Fruit fly (Drosophila melanogaster): Measurements from ENCODE around the gene CG3071.
A peak's percentile ranks its signal among the peaks of the same experiment; 100 is the strongest.

Gene CG3071

DNA sequence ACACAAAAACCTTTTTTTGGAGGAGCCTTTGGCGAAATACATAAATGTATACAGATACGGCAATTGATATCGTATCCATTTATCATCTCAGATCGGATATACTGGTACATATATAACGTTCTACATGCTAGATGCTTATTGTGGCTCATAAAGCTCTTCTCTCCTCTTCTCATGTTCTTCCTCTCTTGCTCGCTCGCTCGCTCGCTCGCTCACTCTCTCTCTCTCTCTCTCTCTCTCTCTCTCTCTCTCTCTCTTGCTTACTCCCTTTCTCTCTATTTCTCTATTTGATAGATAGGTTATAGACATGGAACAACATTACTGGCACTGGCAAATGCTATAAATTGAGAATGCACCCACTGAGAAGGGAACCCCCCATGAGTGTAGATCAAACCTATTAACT is 7.6 kb upstream of the CG3071 start:
- TF ChIP-seq CTCF (optimal IDR thresholded peaks at IDR 0.05): no peak
- no peak for TF ChIP-seq CG8478 (optimal IDR thresholded peaks at IDR 0.05)

DNA sequence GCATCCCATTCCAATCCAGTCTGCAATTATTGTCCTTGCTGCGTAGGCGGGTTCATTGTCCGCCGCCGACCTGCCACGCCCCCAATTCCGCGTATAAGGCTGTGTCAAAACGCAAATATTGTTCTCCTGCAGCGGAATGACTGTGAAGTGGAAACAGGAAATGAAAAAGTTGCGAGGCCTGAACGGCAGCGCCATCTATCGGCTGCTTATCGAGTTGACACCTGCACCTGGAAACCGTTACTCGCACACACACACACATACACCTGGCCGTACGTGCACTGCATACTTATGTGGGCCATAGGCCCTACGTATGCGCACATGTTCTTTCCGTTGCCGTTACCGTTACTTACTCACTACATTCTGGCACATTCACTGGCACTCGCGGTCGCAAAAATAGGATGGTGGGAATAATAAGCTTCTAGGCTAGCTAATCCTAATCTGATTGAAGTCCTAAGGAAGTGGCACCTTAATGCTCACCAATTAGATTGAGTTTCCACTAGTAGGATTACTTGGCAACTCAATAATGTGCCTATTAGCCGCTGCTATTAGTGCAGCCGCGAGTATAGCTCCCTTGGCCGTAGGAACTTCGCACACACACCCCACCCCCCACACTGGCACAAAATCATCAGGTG is 3.9 kb upstream of the CG3071 start:
- TF ChIP-seq CG8478 (optimal IDR thresholded peaks at IDR 0.05) (no peak), CTCF (optimal IDR thresholded peaks at IDR 0.05) (peak; percentile 81 to 89)

DNA sequence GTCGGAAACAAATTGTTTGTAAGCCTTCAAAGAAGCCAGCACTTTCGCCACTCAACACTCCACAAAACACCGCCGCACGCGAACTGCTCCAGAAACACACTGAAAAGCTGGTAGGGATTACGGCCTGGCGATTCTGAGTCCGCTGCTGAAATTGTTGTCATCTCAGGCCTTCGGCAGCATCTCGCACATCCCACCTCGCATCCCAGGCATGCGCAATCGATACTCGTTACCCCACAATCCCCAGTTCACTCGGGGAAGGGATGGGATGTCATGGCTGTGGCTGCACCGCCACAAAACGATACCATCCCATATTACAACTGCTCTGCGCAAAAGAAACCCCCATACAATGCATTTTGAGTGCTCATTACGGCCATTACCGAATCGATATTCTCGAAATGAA is 2.9 kb upstream of the CG3071 start, which contains the start of gene CG3078:
Gene CG3078, minus strand, starts transcription at position 101 of the 400 bp plus-strand sequence.
- TF ChIP-seq CTCF (optimal IDR thresholded peaks at IDR 0.05) (no peak), CG8478 (optimal IDR thresholded peaks at IDR 0.05) (no peak)

DNA sequence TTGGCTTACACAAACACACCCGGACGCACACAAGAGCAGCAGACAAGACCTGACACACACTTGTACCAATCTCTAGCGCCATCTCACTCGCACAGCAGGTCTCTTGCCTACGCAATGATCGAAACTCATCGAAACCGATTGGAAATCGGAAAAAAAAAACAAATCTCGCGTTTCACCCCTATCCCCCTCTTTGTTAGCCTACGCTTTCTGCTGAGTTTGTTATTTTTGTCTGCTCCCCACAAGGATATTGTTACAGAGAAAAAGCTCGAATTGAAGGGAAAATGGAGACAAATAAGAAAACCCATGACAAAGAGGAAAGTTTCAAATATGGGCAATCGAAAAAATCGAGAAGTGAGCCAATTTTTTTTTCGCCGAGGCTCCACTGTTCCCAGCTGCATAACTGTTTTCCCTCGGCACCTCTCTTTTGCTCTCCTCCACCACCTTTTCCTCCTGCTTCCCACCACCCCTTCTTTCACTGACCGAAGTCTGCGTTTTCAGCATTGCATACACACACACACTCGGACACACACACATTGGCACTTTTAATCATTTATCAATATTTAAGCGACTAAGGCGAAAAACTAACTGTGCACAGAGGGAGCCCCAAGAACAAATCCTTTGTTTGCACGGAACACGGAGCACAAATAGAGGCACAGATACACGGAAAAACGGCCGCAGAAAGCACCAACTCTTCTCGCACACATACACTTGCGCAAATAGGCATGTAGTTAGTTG is 7.4 kb downstream of the CG3071 start:
- TF ChIP-seq CG8478 (optimal IDR thresholded peaks at IDR 0.05): no peak
- TF ChIP-seq CTCF (optimal IDR thresholded peaks at IDR 0.05): no peak

DNA sequence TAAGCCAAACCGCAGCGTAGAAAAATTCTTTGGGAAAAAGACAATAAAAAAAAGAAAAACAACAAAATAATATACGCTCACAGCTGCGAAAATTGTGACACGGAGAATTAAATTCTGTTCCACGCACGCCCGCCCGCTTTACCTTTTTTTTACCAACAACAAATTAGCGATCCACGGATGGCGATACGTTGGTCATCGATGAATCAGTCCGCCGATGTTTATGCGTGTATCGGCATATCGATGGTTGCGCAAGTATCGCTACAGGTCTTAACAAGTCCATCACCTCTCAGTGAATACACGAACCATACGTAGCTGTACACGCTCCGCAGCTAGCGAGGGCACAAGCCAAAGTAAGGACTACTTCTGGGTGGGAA is 7.9 kb downstream of the CG3071 start, which contains the start of gene CG2924:
Gene CG2924, minus strand, starts transcription at position 205 of the 374 bp plus-strand sequence.
- TF ChIP-seq CTCF (optimal IDR thresholded peaks at IDR 0.05) (peak; percentile 76 to 78), CG8478 (optimal IDR thresholded peaks at IDR 0.05) (no peak)

DNA sequence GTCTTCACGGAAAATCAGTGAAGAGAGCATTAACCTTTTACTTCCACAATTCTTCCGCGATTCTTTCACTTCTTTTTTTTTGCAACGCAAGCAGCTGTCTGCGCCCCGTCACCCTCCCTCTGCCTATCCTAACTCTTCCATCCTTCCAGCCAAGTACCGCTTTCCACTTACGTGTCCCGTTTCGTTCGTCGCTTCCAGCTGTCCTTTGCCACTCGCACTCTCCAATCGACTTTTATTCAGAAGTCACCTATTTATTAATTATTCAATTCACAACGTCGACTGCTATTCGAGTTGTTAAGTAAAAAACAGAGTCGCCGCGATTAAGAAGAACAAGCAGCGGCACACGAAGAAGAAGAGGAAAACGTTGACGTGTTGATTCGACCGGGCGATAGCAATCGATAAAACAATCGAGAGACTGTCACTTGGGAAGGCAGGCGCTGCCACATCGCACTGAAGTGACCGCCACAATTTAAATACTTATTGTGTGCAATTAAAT is 12.1 kb downstream of the CG3071 start, which contains the start of gene Grp170:
Gene Grp170, minus strand, starts transcription at position 365 of the 496 bp plus-strand sequence.
- TF ChIP-seq CTCF (optimal IDR thresholded peaks at IDR 0.05) (no peak), CG8478 (optimal IDR thresholded peaks at IDR 0.05) (no peak)

DNA sequence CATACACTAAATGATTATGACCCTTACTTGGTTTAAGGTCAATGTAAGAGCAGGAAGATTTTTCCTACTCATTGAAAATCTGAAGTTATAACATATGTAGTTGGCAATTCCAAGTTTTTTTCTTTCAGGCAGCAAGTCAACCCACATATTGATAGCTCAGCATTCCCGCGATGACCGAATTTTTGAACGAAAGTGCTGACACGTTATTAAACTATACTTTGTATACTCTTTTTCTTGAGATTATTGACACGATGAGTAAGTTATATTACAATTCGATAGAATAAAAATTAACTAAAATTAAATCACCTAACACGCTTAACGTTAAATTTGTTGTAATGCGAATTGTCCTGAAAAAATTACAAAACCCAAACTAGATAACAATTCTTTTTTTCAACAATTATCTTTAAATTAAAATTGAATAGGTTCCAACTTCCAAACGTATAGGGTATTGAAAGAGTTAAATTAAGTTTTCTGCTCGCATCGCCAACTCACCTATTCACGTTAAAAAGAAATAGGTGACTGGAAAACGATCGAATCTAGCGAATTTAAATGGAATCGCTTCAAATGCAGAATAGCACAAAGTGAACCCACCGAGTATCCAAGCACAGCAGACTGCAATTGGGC is 12.7 kb downstream of the CG3071 start, which contains the start of gene Vml:
Gene Vml, plus strand, starts transcription at position 574 of the 624 bp plus-strand sequence.
- TF ChIP-seq CTCF (optimal IDR thresholded peaks at IDR 0.05) (no peak), CG8478 (optimal IDR thresholded peaks at IDR 0.05) (no peak)

DNA sequence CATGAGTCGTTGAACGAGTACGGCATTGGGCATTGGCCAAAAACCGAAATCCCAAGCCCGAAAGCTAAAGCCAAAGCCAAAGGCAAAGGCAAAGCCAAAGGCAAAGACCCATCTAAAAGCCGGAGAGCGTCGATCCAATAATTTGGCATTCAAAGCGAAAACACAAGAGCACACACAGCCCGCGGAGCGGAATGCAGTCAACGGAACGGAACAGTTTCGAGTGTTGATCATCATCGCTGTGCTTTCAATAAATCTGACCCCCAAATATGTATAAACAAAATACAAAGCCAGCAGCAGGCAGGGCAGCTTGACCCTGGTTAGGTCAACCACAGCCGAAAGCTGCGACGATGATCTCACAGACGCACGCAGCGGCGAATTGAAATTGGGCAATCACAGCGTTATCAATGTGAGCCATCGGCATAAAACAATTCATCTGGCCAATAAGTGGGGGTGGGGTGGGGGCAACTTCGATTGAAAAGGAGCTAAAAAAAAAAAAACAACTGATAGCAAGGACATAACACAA is 16.2 kb downstream of the CG3071 start:
- TF ChIP-seq CG8478 (optimal IDR thresholded peaks at IDR 0.05): no peak
- TF ChIP-seq CTCF (optimal IDR thresholded peaks at IDR 0.05): no peak

DNA sequence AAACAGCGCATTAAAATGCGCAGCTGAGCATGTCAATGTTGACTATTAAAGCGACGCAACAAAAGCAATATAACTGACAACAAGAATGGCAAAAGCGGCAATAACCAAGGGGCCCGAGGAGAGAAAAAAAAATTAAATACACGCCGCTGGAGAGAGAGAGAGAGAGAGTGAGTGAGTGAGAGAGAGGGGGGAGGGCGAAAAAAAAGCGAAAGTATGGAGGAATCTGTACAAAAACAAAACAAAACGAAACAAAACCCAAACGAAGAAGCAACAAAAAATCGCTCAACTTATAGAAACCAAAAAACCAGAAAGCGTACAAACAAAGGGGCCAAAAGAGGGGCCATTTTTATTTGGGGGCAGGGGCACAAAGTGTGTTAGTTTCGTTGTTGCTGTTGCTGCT is 20.8 kb downstream of the CG3071 start:
- TF ChIP-seq CG8478 (optimal IDR thresholded peaks at IDR 0.05) (no peak), CTCF (optimal IDR thresholded peaks at IDR 0.05) (no peak)

DNA sequence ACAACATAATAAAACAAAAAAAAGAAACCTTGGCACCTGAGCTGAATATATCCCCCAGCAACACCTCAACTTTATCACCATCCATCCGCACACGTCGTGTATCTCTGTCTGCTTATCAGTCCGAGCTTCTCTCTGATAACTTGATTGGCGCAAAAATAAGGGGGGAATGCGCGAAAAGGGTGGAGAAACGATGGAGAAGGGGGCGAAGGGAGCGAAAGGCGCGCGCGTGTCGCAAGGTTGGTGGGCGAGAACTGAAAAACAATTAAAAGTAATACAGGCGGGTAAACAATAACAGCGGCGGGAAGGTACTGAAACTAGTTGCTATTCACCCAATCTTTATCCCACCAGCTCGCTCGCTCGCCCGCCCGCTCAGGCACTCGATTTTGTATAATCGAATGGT is 23.6 kb downstream of the CG3071 start:
- TF ChIP-seq CG8478 (optimal IDR thresholded peaks at IDR 0.05): no peak
- no peak for TF ChIP-seq CTCF (optimal IDR thresholded peaks at IDR 0.05)

DNA sequence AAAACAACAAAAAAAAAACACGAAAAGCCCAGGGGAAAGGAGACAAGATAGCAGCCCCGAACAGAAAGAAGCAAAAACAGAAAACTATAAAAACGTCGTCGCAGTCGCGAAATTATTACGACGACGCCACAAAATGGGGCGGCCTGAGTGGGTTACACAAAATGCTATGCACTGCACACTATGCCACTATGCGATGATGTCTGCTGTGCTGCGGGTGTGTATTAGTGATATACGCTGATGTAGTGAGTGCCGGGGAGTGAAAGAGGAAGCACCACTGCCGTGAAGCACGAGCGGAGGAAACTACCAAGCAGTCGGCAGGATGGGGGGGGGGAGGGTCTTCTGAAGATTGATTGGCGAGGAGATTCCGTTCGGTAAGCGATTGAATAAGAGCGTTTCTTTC is 24.3 kb downstream of the CG3071 start:
- TF ChIP-seq CTCF (optimal IDR thresholded peaks at IDR 0.05): no peak
- TF ChIP-seq CG8478 (optimal IDR thresholded peaks at IDR 0.05): no peak

DNA sequence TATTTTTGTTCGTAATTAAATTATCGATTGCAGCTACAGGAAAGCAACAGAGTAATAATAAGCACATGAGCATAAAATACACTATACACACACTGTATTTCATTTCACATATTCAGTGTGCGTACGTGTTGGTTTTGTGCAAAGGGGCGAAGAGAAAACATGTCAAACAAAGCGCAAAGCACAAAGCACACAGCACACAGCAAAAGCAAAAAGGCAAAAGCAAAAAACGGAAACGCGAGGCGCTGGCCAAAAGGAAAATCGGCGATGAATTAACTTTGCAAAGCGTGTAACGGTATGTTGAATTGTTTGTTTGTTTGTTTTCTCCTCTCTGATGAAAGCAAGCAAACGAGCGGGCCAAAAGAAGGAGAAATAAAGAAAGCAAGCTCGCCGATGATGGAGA is 25.7 kb downstream of the CG3071 start:
- TF ChIP-seq CTCF (optimal IDR thresholded peaks at IDR 0.05): no peak
- no peak for TF ChIP-seq CG8478 (optimal IDR thresholded peaks at IDR 0.05)

DNA sequence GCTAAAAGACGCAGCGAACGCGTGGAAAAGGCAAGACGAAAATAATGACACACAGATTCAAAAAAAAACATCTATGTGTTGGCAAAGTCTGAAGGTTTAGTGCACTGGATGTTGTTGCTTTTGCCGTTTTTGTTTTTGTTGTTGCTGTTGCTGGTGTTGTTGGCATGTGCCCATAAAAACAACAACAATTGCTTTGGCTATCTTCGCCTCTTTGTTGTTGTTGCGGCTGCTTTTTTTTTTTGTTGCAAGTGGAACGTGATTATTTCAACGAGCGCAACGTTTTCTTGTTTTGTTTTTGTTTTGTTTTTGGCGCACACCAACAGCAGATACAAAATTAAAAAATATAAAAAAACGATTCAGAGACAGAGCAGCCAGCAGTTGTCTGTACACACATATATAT is 26.5 kb downstream of the CG3071 start:
- TF ChIP-seq CTCF (optimal IDR thresholded peaks at IDR 0.05) (no peak), CG8478 (optimal IDR thresholded peaks at IDR 0.05) (no peak)

DNA sequence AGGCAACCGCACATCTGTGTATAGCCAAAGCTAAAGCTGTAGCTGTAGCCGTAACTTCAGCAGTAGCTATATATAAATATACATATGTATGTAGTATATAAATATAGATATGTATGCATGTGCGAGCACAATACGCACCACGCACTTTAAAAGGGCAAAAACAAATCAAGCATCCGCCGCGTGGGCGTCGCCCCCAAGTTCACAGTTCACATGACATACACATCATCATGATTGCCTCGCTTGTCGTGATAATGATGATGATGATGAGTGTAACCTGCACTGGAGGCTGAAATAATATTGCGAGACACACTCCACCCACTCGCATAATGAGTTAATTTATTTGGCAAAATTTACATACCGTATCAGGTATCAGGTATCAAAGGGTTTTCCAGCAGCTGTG is 28.4 kb downstream of the CG3071 start:
- TF ChIP-seq CG8478 (optimal IDR thresholded peaks at IDR 0.05): no peak
- TF ChIP-seq CTCF (optimal IDR thresholded peaks at IDR 0.05): no peak

DNA sequence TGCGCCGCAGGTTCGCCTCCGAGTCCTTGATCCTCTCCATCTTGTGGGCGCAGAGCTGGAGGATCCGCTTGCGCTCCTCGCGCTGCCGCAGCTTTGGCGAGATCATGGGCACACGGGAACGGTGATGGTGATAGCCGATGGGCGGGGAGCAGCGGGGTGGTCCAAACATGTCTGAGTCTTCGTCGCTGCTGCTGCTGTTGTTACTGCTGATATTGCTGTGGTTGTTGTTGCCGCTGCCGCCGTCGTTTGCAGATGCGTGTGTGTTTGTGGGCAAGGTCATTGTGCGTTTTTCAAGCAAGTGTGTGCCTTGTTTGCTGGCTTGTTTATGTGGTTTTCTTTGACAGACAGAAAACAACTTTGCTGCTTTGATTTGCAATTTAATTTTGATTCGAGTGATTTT is 29.8 kb downstream of the CG3071 start:
- TF ChIP-seq CTCF (optimal IDR thresholded peaks at IDR 0.05) (no peak), CG8478 (optimal IDR thresholded peaks at IDR 0.05) (no peak)

All from S2 (cell line).